Fruit fly (Drosophila melanogaster) whole organism, embryonic: ENCODE data around the gene CG15728.
A peak's percentile ranks its signal among the peaks of the same experiment; 100 is the strongest.

ENCODE experiments used
- Bdp1 ChIP-seq: fragments of 200-800 bp; sonication (Bioruptor generic); optimal IDR thresholded peaks from 3 replicates; lab custom pipeline; 2016; ENCODE audit warnings: missing biosample characterization, missing genetic modification characterization
- Blimp-1 ChIP-seq: fragments of 200-800 bp; sonication (Bioruptor generic); optimal IDR thresholded peaks from 3 replicates; lab custom pipeline; 2018; ENCODE audit warnings: missing biosample characterization, missing genetic modification characterization, mild to moderate bottlenecking, moderate library complexity, missing genetic modification reagents
- CG10209 ChIP-seq: fragments of 200-800 bp; sonication (Bioruptor generic); optimal IDR thresholded peaks from 3 replicates; lab custom pipeline; 2017; ENCODE audit warnings: missing biosample characterization, mild to moderate bottlenecking, missing genetic modification characterization, missing genetic modification reagents
- CG1024 ChIP-seq: fragments of 200-800 bp; sonication (Bioruptor generic); IDR thresholded peaks from 2 replicates; pipeline ENCODE4 v1.3.6; 2022; ENCODE audit warnings: missing biosample characterization, missing genetic modification characterization
- CG10366 ChIP-seq: fragments of 200-800 bp; sonication (Bioruptor generic); IDR thresholded peaks from 2 replicates; pipeline ENCODE4 v1.3.6; 2022; ENCODE audit warnings: missing biosample characterization, missing genetic modification characterization
- CG10959 ChIP-seq: fragments of 200-800 bp; sonication (Bioruptor generic); IDR thresholded peaks from 2 replicates; pipeline ENCODE4 v1.3.6; 2022; ENCODE audit warnings: missing biosample characterization, missing genetic modification characterization
- CG13894 ChIP-seq: fragments of 200-800 bp; sonication (Bioruptor generic); optimal IDR thresholded peaks from 3 replicates; lab custom pipeline; 2018; ENCODE audit warnings: missing biosample characterization, mild to moderate bottlenecking, missing genetic modification characterization, moderate library complexity
- CG17359 ChIP-seq: fragments of 200-800 bp; sonication (Bioruptor generic); optimal IDR thresholded peaks from 3 replicates; lab custom pipeline; 2018; ENCODE audit warnings: missing biosample characterization, mild to moderate bottlenecking, missing genetic modification characterization, moderate library complexity
- CG17361 ChIP-seq: fragments of 200-800 bp; sonication (Bioruptor generic); IDR thresholded peaks from 3 replicates; pipeline ENCODE4 v1.3.6; 2022; ENCODE audit warnings: missing biosample characterization, missing genetic modification characterization
- CG18619 ChIP-seq: fragments of 200-800 bp; sonication (Bioruptor generic); optimal IDR thresholded peaks from 3 replicates; lab custom pipeline; 2017; ENCODE audit warnings: missing biosample characterization, mild to moderate bottlenecking, missing genetic modification characterization
- CG18764 ChIP-seq: fragments of 200-800 bp; sonication (Bioruptor generic); optimal IDR thresholded peaks from 3 replicates; lab custom pipeline; 2016; ENCODE audit warnings: missing biosample characterization, missing genetic modification characterization
- CG2199 ChIP-seq: fragments of 200-800 bp; sonication (Bioruptor generic); IDR thresholded peaks from 3 replicates; pipeline ENCODE4 v1.3.6; 2022; ENCODE audit warnings: missing biosample characterization, missing genetic modification characterization
- CG2712 ChIP-seq: fragments of 200-800 bp; optimal IDR thresholded peaks from 3 replicates; lab custom pipeline; 2019; ENCODE audit warnings: missing biosample characterization, mild to moderate bottlenecking, missing genetic modification characterization, moderate library complexity
- CG30403 ChIP-seq: fragments of 200-800 bp; sonication (Bioruptor generic); optimal IDR thresholded peaks from 3 replicates; lab custom pipeline; 2016; ENCODE audit warnings: missing biosample characterization, missing genetic modification characterization
- CG3726 ChIP-seq: fragments of 200-800 bp; sonication (Bioruptor generic); IDR thresholded peaks from 3 replicates; pipeline ENCODE4, ENCODE4 v1.3.6; 2022; ENCODE audit warnings: missing biosample characterization, missing genetic modification characterization
- CG4360 ChIP-seq: fragments of 200-800 bp; sonication (Bioruptor generic); IDR thresholded peaks from 2 replicates; pipeline ENCODE4 v1.3.6; 2022; ENCODE audit warnings: missing biosample characterization, missing genetic modification characterization
- CG43689 ChIP-seq: fragments of 200-800 bp; sonication (Bioruptor generic); IDR thresholded peaks from 2 replicates; pipeline ENCODE4 v1.3.6; 2022; ENCODE audit warnings: missing biosample characterization, missing genetic modification characterization
- CG6254 ChIP-seq: fragments of 200-800 bp; sonication (Bioruptor generic); optimal IDR thresholded peaks from 3 replicates; lab custom pipeline; 2017; ENCODE audit warnings: mild to moderate bottlenecking, missing biosample characterization, missing genetic modification reagents, missing genetic modification characterization
- CG7271 ChIP-seq: fragments of 200-800 bp; sonication (Bioruptor generic); optimal IDR thresholded peaks from 2 replicates; lab custom pipeline; 2018; ENCODE audit warnings: missing biosample characterization, mild to moderate bottlenecking, missing genetic modification characterization, moderate library complexity
- CG7786 ChIP-seq: fragments of 200-800 bp; sonication (Bioruptor generic); optimal IDR thresholded peaks from 2 replicates; lab custom pipeline; 2016; ENCODE audit warnings: missing biosample characterization, missing genetic modification characterization
- CG8388 ChIP-seq: fragments of 200-800 bp; sonication (Bioruptor generic); optimal IDR thresholded peaks from 2 replicates; lab custom pipeline; 2019; ENCODE audit warnings: missing biosample characterization, mild to moderate bottlenecking, missing genetic modification characterization, moderate library complexity
- Chrac-16 ChIP-seq: fragments of 200-800 bp; sonication (Bioruptor generic); optimal IDR thresholded peaks from 3 replicates; lab custom pipeline; 2016; ENCODE audit warnings: missing biosample characterization, missing genetic modification characterization
- HLHmδ ChIP-seq: fragments of 200-800 bp; sonication (Bioruptor generic); optimal IDR thresholded peaks from 2 replicates; lab custom pipeline; 2018; ENCODE audit warnings: missing biosample characterization, mild to moderate bottlenecking, missing genetic modification characterization, moderate library complexity
- HmgD ChIP-seq: fragments of 200-800 bp; sonication (Bioruptor generic); optimal IDR thresholded peaks from 3 replicates; lab custom pipeline; 2016; ENCODE audit warnings: missing biosample characterization, missing genetic modification characterization
- Hsf ChIP-seq: fragments of 200-800 bp; sonication (Bioruptor generic); optimal IDR thresholded peaks from 3 replicates; lab custom pipeline; 2016; ENCODE audit warnings: missing biosample characterization, missing genetic modification characterization
- Mad ChIP-seq: fragments of 200-800 bp; sonication (Bioruptor generic); optimal IDR thresholded peaks from 2 replicates; lab custom pipeline; 2016; ENCODE audit warnings: missing biosample characterization, missing genetic modification characterization
- Pdp1 ChIP-seq, 2 experiments: fragments of 200-800 bp; sonication (Bioruptor generic); optimal IDR thresholded peaks; 3 replicates each; lab custom pipeline; 2016; ENCODE audit warnings: missing biosample characterization in 2 of 2, missing genetic modification characterization in 2 of 2, mild to moderate bottlenecking in 1 of 2, moderate library complexity in 1 of 2
- Rx ChIP-seq: fragments of 200-800 bp; sonication (Bioruptor generic); IDR thresholded peaks from 2 replicates; pipeline ENCODE4 v1.3.6; 2022; ENCODE audit warnings: missing biosample characterization, missing genetic modification characterization
- Sry-β ChIP-seq: fragments of 200-800 bp; sonication (Bioruptor generic); optimal IDR thresholded peaks from 2 replicates; lab custom pipeline; 2018; ENCODE audit warnings: missing biosample characterization, mild to moderate bottlenecking, missing genetic modification characterization, moderate library complexity
- az2 ChIP-seq: fragments of 200-800 bp; sonication (Bioruptor generic); optimal IDR thresholded peaks from 3 replicates; lab custom pipeline; 2016; ENCODE audit warnings: missing biosample characterization, missing genetic modification characterization
- bbx ChIP-seq: fragments of 200-800 bp; sonication (Bioruptor generic); IDR thresholded peaks from 2 replicates; pipeline ENCODE4 v1.3.6; 2022; ENCODE audit warnings: missing biosample characterization, missing genetic modification characterization; ENCODE audit not compliant: partially characterized antibody
- bsh ChIP-seq, 2 experiments: fragments of 200-800 bp; sonication (Bioruptor generic); optimal IDR thresholded peaks; 2 replicates each; lab custom pipeline; 2017 to 2018; ENCODE audit warnings: mild to moderate bottlenecking in 2 of 2, missing biosample characterization in 2 of 2, missing genetic modification characterization in 2 of 2, moderate library complexity in 1 of 2
- cad ChIP-seq: fragments of >200 bp; optimal IDR thresholded peaks from 2 replicates; lab custom pipeline; 2017; ENCODE audit warnings: missing biosample characterization, missing genetic modification characterization
- cato ChIP-seq: fragments of 200-800 bp; sonication (Bioruptor generic); optimal IDR thresholded peaks from 2 replicates; lab custom pipeline; 2016; ENCODE audit warnings: missing biosample characterization, missing genetic modification characterization, borderline replicate concordance
- cwo ChIP-seq: fragments of 200-800 bp; sonication (Bioruptor generic); optimal IDR thresholded peaks from 3 replicates; lab custom pipeline; 2017; ENCODE audit warnings: missing biosample characterization, missing genetic modification characterization, mild to moderate bottlenecking, moderate library complexity, missing genetic modification reagents
- exex ChIP-seq: fragments of 200-800 bp; sonication (Bioruptor generic); optimal IDR thresholded peaks from 4 replicates; lab custom pipeline; 2018; ENCODE audit warnings: missing biosample characterization, mild to moderate bottlenecking, missing genetic modification characterization, moderate library complexity
- gfzf ChIP-seq: fragments of 200-800 bp; sonication (Bioruptor generic); optimal IDR thresholded peaks from 2 replicates; lab custom pipeline; 2016; ENCODE audit warnings: missing biosample characterization, mild to moderate bottlenecking, missing genetic modification characterization, moderate library complexity
- gt ChIP-seq: fragments of 200-800 bp; sonication (Bioruptor generic); IDR thresholded peaks from 2 replicates; pipeline ENCODE4 v1.3.6; 2022; ENCODE audit warnings: missing biosample characterization, missing genetic modification characterization
- hkb ChIP-seq, 2 experiments: fragments of 200-800 bp in 1 of 2; fragments of >200 bp in 1 of 2; sonication (Bioruptor generic) in 1 of 2; IDR thresholded peaks in 1 of 2; optimal IDR thresholded peaks in 1 of 2; 2 replicates each; pipeline versions ENCODE4 v1.3.6 to Lab custom; 2017 to 2022; ENCODE audit warnings: missing biosample characterization in 1 of 2, missing genetic modification characterization in 1 of 2
- ind ChIP-seq: fragments of 200-800 bp; sonication (Bioruptor generic); optimal IDR thresholded peaks from 3 replicates; lab custom pipeline; 2016; ENCODE audit warnings: missing biosample characterization, missing genetic modification characterization
- jumu ChIP-seq: fragments of 200-800 bp; sonication (Bioruptor generic); optimal IDR thresholded peaks from 3 replicates; lab custom pipeline; 2016; ENCODE audit warnings: missing biosample characterization, missing genetic modification characterization
- kni ChIP-seq: fragments of 200-800 bp; sonication (Bioruptor generic); optimal IDR thresholded peaks from 3 replicates; lab custom pipeline; 2017; ENCODE audit warnings: mild to moderate bottlenecking, missing biosample characterization, missing genetic modification reagents, missing genetic modification characterization
- knrl ChIP-seq: fragments of 200-800 bp; sonication (Bioruptor generic); IDR thresholded peaks from 3 replicates; pipeline ENCODE4 v1.3.6; 2022; ENCODE audit warnings: missing biosample characterization, missing genetic modification characterization; ENCODE audit not compliant: partially characterized antibody
- lov ChIP-seq, 2 experiments: fragments of 200-800 bp in 1 of 2; fragments of >200 bp in 1 of 2; sonication (Bioruptor generic) in 1 of 2; IDR thresholded peaks in 1 of 2; optimal IDR thresholded peaks in 1 of 2; 2 replicates in 1 of 2; 3 replicates in 1 of 2; pipeline versions ENCODE4 v1.3.6 to Lab custom; 2017 to 2022; ENCODE audit warnings: missing biosample characterization in 1 of 2, missing genetic modification characterization in 1 of 2
- ro ChIP-seq: fragments of 200-800 bp; sonication (Bioruptor generic); IDR thresholded peaks from 2 replicates; pipeline ENCODE4 v1.3.6; 2022; ENCODE audit warnings: missing biosample characterization, missing genetic modification characterization
- seq ChIP-seq: fragments of 200-800 bp; sonication (Bioruptor generic); IDR thresholded peaks from 2 replicates; pipeline ENCODE4 v1.3.6; 2022; ENCODE audit warnings: missing biosample characterization, missing genetic modification characterization
- sr ChIP-seq: fragments of 200-800 bp; sonication (Bioruptor generic); IDR thresholded peaks from 3 replicates; pipeline ENCODE4 v1.3.6; 2022; ENCODE audit warnings: missing biosample characterization, missing genetic modification characterization
- trh ChIP-seq: fragments of 200-800 bp; sonication (Bioruptor generic); optimal IDR thresholded peaks from 2 replicates; lab custom pipeline; 2016; ENCODE audit warnings: missing biosample characterization, missing genetic modification characterization
- unc-4 ChIP-seq: fragments of 200-800 bp; sonication (Bioruptor generic); IDR thresholded peaks from 2 replicates; pipeline ENCODE4 v1.3.6; 2022; ENCODE audit warnings: missing biosample characterization, missing genetic modification characterization; ENCODE audit not compliant: partially characterized antibody

Gene CG15728

dm6 chrX:12574666-12575202 is 49.4 kb upstream of the CG15728 start (continued):
- TF ChIP-seq CG17359 (tag; lab: Kevin White, UChicago) (no peak), CG2712 (no peak), CG10959 (GFP tag; lab: Robert Waterston, UW) (no peak), gt (GFP tag; lab: Robert Waterston, UW) (no peak), Rx (GFP tag; lab: Robert Waterston, UW) (no peak), Sry-β (GFP tag; lab: Kevin White, UChicago) (no peak), sr (GFP tag; lab: Robert Waterston, UW) (no peak), ind (GFP tag; lab: Kevin White, UChicago) (no peak), CG7271 (tag; lab: Kevin White, UChicago) (no peak), Mad (GFP tag; lab: Kevin White, UChicago) (no peak), HLHmδ (GFP tag; lab: Kevin White, UChicago) (no peak), CG7786 (GFP tag; lab: Kevin White, UChicago) (peak; percentile 29), az2 (GFP tag; lab: Kevin White, UChicago) (no peak), CG2199 (GFP tag; lab: Robert Waterston, UW) (no peak), HmgD (GFP tag; lab: Kevin White, UChicago) (no peak), trh (GFP tag; lab: Kevin White, UChicago) (no peak), CG6254 (GFP tag; lab: Kevin White, UChicago) (no peak), CG10366 (GFP tag; lab: Robert Waterston, UW) (no peak), CG1024 (GFP tag; lab: Robert Waterston, UW) (no peak), CG10209 (GFP tag; lab: Kevin White, UChicago) (no peak), kni (GFP tag; lab: Kevin White, UChicago) (peak; percentile 26), jumu (GFP tag; lab: Kevin White, UChicago) (no peak), seq (no peak), CG8388 (GFP tag; lab: Kevin White, UChicago) (no peak), bbx (GFP tag; lab: Robert Waterston, UW) (0 out of 2 replicates have a peak, but pooled peaks have one; percentile 11), bsh (GFP tag; optimal IDR thresholded peaks at IDR 0.05; lab: Kevin White, UChicago) (peak; percentile 6 to 96), CG18619 (GFP tag; lab: Kevin White, UChicago) (no peak), cwo (GFP tag; lab: Kevin White, UChicago) (peak; percentile 2), Pdp1 (GFP tag; optimal IDR thresholded peaks at IDR 0.05; lab: Kevin White, UChicago) (peak in 1 of 2 experiments; percentile 54), ro (no peak), cato (no peak), CG30403 (GFP tag; lab: Kevin White, UChicago) (no peak), gfzf (GFP tag; lab: Kevin White, UChicago) (no peak), CG4360 (GFP tag; lab: Robert Waterston, UW) (peak; percentile 76), Chrac-16 (GFP tag; lab: Kevin White, UChicago) (no peak), exex (peak; percentile 5), Blimp-1 (GFP tag; lab: Kevin White, UChicago) (no peak), Bdp1 (no peak), hkb (optimal IDR thresholded peaks at IDR 0.05; lab: Kevin White, UChicago) (no peak), hkb (GFP tag; IDR thresholded peaks at IDR 0.05; lab: Robert Waterston, UW) (no peak), cad (no peak), knrl (GFP tag; lab: Robert Waterston, UW) (no peak), CG13894 (no peak), unc-4 (GFP tag; lab: Robert Waterston, UW) (no peak), CG17361 (GFP tag; lab: Robert Waterston, UW) (no peak), CG3726 (GFP tag; lab: Robert Waterston, UW) (no peak), CG43689 (GFP tag; lab: Robert Waterston, UW) (no peak), Hsf (peak; percentile 8), CG18764 (GFP tag; lab: Kevin White, UChicago) (no peak), lov (optimal IDR thresholded peaks at IDR 0.05; lab: Kevin White, UChicago) (no peak), lov (GFP tag; IDR thresholded peaks at IDR 0.05; lab: Robert Waterston, UW) (no peak)
